Fruit fly (Drosophila melanogaster) whole organism, embryonic: Measurements from ENCODE around the gene Usp1.
A peak's percentile ranks its signal among the peaks of the same experiment; 100 is the strongest.

Experiments used
- Antp ChIP-seq: fragments of 200-800 bp; sonication (Bioruptor generic); optimal IDR thresholded peaks from 3 replicates; lab custom pipeline; 2016; ENCODE audit warnings: missing biosample characterization, missing genetic modification characterization
- B-H2 ChIP-seq: fragments of 200-800 bp; sonication (Bioruptor generic); optimal IDR thresholded peaks from 2 replicates; lab custom pipeline; 2018; ENCODE audit warnings: missing biosample characterization, mild to moderate bottlenecking, missing genetic modification characterization
- Bgb ChIP-seq: fragments of 200-800 bp; sonication (Bioruptor generic); IDR thresholded peaks from 2 replicates; pipeline ENCODE4 v1.3.6; 2022; ENCODE audit warnings: missing biosample characterization, missing genetic modification characterization; ENCODE audit not compliant: partially characterized antibody
- Bteb2 ChIP-seq: fragments of 200-800 bp; sonication (Bioruptor generic); optimal IDR thresholded peaks from 2 replicates; lab custom pipeline; 2016; ENCODE audit warnings: missing biosample characterization, missing genetic modification characterization
- CG10462 ChIP-seq: fragments of 200-800 bp; sonication (Bioruptor generic); optimal IDR thresholded peaks from 2 replicates; lab custom pipeline; 2016; ENCODE audit warnings: missing biosample characterization, missing genetic modification characterization
- CG10979 ChIP-seq: fragments of 200-800 bp; sonication (Bioruptor generic); optimal IDR thresholded peaks from 2 replicates; lab custom pipeline; 2018; ENCODE audit warnings: missing biosample characterization, mild to moderate bottlenecking, missing genetic modification characterization, moderate library complexity
- CG11504 ChIP-seq: fragments of 200-800 bp; sonication (Bioruptor generic); optimal IDR thresholded peaks from 3 replicates; lab custom pipeline; 2019; ENCODE audit warnings: missing biosample characterization, mild to moderate bottlenecking, missing genetic modification characterization, moderate library complexity
- CG11695 ChIP-seq: fragments of 200-800 bp; sonication (Bioruptor generic); IDR thresholded peaks from 3 replicates; pipeline ENCODE4 v1.3.6; 2022; ENCODE audit warnings: missing biosample characterization, missing genetic modification characterization
- CG12391 ChIP-seq: fragments of 200-800 bp; sonication (Bioruptor generic); optimal IDR thresholded peaks from 3 replicates; lab custom pipeline; 2018; ENCODE audit warnings: missing biosample characterization, mild to moderate bottlenecking, missing genetic modification characterization, moderate library complexity
- CG17568 ChIP-seq: fragments of 200-800 bp; sonication (Bioruptor generic); optimal IDR thresholded peaks from 2 replicates; lab custom pipeline; 2018; ENCODE audit warnings: missing biosample characterization, mild to moderate bottlenecking, missing genetic modification characterization, moderate library complexity
- CG3065 ChIP-seq: fragments of 200-800 bp; sonication (Bioruptor generic); optimal IDR thresholded peaks from 2 replicates; lab custom pipeline; 2016; ENCODE audit warnings: missing biosample characterization, missing genetic modification characterization
- CG33557 ChIP-seq: fragments of 200-800 bp; sonication (Bioruptor generic); optimal IDR thresholded peaks from 2 replicates; lab custom pipeline; 2019; ENCODE audit warnings: missing biosample characterization, mild to moderate bottlenecking, missing genetic modification characterization, moderate library complexity
- CG34422 ChIP-seq: fragments of 200-800 bp; sonication (Bioruptor generic); IDR thresholded peaks from 3 replicates; pipeline ENCODE4 v1.3.6; 2022; ENCODE audit warnings: missing biosample characterization, missing genetic modification characterization
- CG7271 ChIP-seq: fragments of 200-800 bp; sonication (Bioruptor generic); optimal IDR thresholded peaks from 2 replicates; lab custom pipeline; 2018; ENCODE audit warnings: missing biosample characterization, mild to moderate bottlenecking, missing genetic modification characterization, moderate library complexity
- CG7928 ChIP-seq: fragments of 200-800 bp; sonication (Bioruptor generic); optimal IDR thresholded peaks from 2 replicates; lab custom pipeline; 2017; ENCODE audit warnings: missing biosample characterization, mild to moderate bottlenecking, missing genetic modification characterization
- CTCF ChIP-seq: fragments of 200-800 bp; sonication (Bioruptor generic); optimal IDR thresholded peaks from 2 replicates; lab custom pipeline; 2017; ENCODE audit warnings: missing biosample characterization, mild to moderate bottlenecking, missing genetic modification characterization, moderate library complexity
- Deaf1 ChIP-seq: fragments of 200-800 bp; optimal IDR thresholded peaks from 3 replicates; lab custom pipeline; 2019; ENCODE audit warnings: missing biosample characterization, mild to moderate bottlenecking, missing genetic modification characterization, moderate library complexity
- Doc3 ChIP-seq: fragments of 200-800 bp; sonication (Bioruptor generic); IDR thresholded peaks from 3 replicates; pipeline ENCODE4 v1.3.6; 2022; ENCODE audit warnings: missing biosample characterization, missing genetic modification characterization; ENCODE audit not compliant: partially characterized antibody
- Drgx ChIP-seq: fragments of 200-800 bp; sonication (Bioruptor generic); IDR thresholded peaks from 2 replicates; pipeline ENCODE4 v1.3.6; 2022; ENCODE audit warnings: missing biosample characterization, missing genetic modification characterization
- Fer2 ChIP-seq: fragments of 200-800 bp; sonication (Bioruptor generic); optimal IDR thresholded peaks from 2 replicates; lab custom pipeline; 2018; ENCODE audit warnings: missing biosample characterization, mild to moderate bottlenecking, missing genetic modification characterization, moderate library complexity
- Fer3 ChIP-seq: fragments of 200-800 bp; sonication (Bioruptor generic); optimal IDR thresholded peaks from 2 replicates; lab custom pipeline; 2018; ENCODE audit warnings: missing biosample characterization, mild to moderate bottlenecking, missing genetic modification characterization, moderate library complexity
- HLHmδ ChIP-seq: fragments of 200-800 bp; sonication (Bioruptor generic); optimal IDR thresholded peaks from 2 replicates; lab custom pipeline; 2018; ENCODE audit warnings: missing biosample characterization, mild to moderate bottlenecking, missing genetic modification characterization, moderate library complexity
- HmgD ChIP-seq: fragments of 200-800 bp; sonication (Bioruptor generic); optimal IDR thresholded peaks from 3 replicates; lab custom pipeline; 2016; ENCODE audit warnings: missing biosample characterization, missing genetic modification characterization
- MTF-1 ChIP-seq: fragments of 200-800 bp; sonication (Bioruptor generic); optimal IDR thresholded peaks from 2 replicates; lab custom pipeline; 2018; ENCODE audit warnings: missing biosample characterization, mild to moderate bottlenecking, missing genetic modification characterization, borderline replicate concordance
- NC2α ChIP-seq: fragments of 200-800 bp; sonication (Bioruptor generic); optimal IDR thresholded peaks from 2 replicates; lab custom pipeline; 2016; ENCODE audit warnings: missing biosample characterization, missing genetic modification characterization
- NC2β ChIP-seq: fragments of 200-800 bp; sonication (Bioruptor generic); optimal IDR thresholded peaks from 2 replicates; lab custom pipeline; 2016; ENCODE audit warnings: missing biosample characterization, missing genetic modification characterization
- Pdp1 ChIP-seq, 2 experiments: fragments of 200-800 bp; sonication (Bioruptor generic); optimal IDR thresholded peaks; 3 replicates each; lab custom pipeline; 2016; ENCODE audit warnings: missing biosample characterization in 2 of 2, missing genetic modification characterization in 2 of 2, mild to moderate bottlenecking in 1 of 2, moderate library complexity in 1 of 2
- Rfx ChIP-seq: fragments of 200-800 bp; sonication (Bioruptor generic); IDR thresholded peaks from 2 replicates; pipeline ENCODE4 v1.3.6; 2022; ENCODE audit warnings: missing biosample characterization, missing genetic modification characterization
- Ssrp ChIP-seq: fragments of 200-800 bp; sonication (Bioruptor generic); optimal IDR thresholded peaks from 2 replicates; lab custom pipeline; 2018; ENCODE audit warnings: missing biosample characterization, mild to moderate bottlenecking, missing genetic modification characterization, moderate library complexity
- Stat92E ChIP-seq, 3 experiments: fragments of >200 bp in 2 of 3; fragments of 200-800 bp in 1 of 3; sonication (Bioruptor generic) in 1 of 3; optimal IDR thresholded peaks; 2 replicates each; lab custom pipeline; 2017 to 2019; ENCODE audit warnings: missing biosample characterization in 3 of 3, missing genetic modification characterization in 3 of 3, mild to moderate bottlenecking in 1 of 3, moderate library complexity in 1 of 3
- amos ChIP-seq: fragments of 200-800 bp; sonication (Bioruptor generic); IDR thresholded peaks from 2 replicates; pipeline ENCODE4 v1.3.6; 2022; ENCODE audit warnings: missing biosample characterization, missing genetic modification characterization; ENCODE audit not compliant: partially characterized antibody
- aop ChIP-seq: fragments of 200-800 bp; sonication (Bioruptor generic); IDR thresholded peaks from 2 replicates; pipeline ENCODE4 v1.3.6; 2022; ENCODE audit warnings: missing biosample characterization, missing genetic modification characterization
- ara ChIP-seq: fragments of 200-800 bp; sonication (Bioruptor generic); IDR thresholded peaks from 2 replicates; pipeline ENCODE4 v1.3.6; 2022; ENCODE audit warnings: missing biosample characterization, missing genetic modification characterization
- cg ChIP-seq: fragments of 200-800 bp; sonication (Bioruptor generic); optimal IDR thresholded peaks from 3 replicates; lab custom pipeline; 2019; ENCODE audit warnings: missing biosample characterization, mild to moderate bottlenecking, missing genetic modification characterization, moderate library complexity
- chinmo ChIP-seq: fragments of 200-800 bp; sonication (Bioruptor generic); IDR thresholded peaks from 4 replicates; pipeline ENCODE4 v1.3.6; 2022; ENCODE audit warnings: missing biosample characterization, missing genetic modification characterization; ENCODE audit not compliant: partially characterized antibody
- ci ChIP-seq: fragments of 200-800 bp; sonication (Bioruptor generic); IDR thresholded peaks from 3 replicates; pipeline ENCODE4 v1.3.6; 2022; ENCODE audit warnings: missing biosample characterization, missing genetic modification characterization
- dpn ChIP-seq, 2 experiments: fragments of 200-800 bp; sonication (Bioruptor generic); optimal IDR thresholded peaks; 3 replicates each; lab custom pipeline; 2016; ENCODE audit warnings: missing biosample characterization in 2 of 2, missing genetic modification characterization in 2 of 2
- nerfin-1 ChIP-seq: fragments of 200-800 bp; sonication (Bioruptor generic); optimal IDR thresholded peaks from 3 replicates; lab custom pipeline; 2019; ENCODE audit warnings: missing biosample characterization, mild to moderate bottlenecking, missing genetic modification characterization, moderate library complexity
- odd ChIP-seq: fragments of 200-800 bp; sonication (Bioruptor generic); optimal IDR thresholded peaks from 2 replicates; lab custom pipeline; 2017; ENCODE audit warnings: missing biosample characterization, mild to moderate bottlenecking, missing genetic modification characterization
- p53 ChIP-seq: fragments of 200-800 bp; sonication (Bioruptor generic); optimal IDR thresholded peaks from 2 replicates; lab custom pipeline; 2016; ENCODE audit warnings: missing biosample characterization, missing genetic modification characterization
- pros ChIP-seq: fragments of 200-800 bp; sonication (Bioruptor generic); optimal IDR thresholded peaks from 3 replicates; lab custom pipeline; 2019; ENCODE audit warnings: missing biosample characterization, mild to moderate bottlenecking, missing genetic modification characterization, moderate library complexity
- sens ChIP-seq: fragments of 200-800 bp; sonication (Bioruptor generic); peaks from one replicate; lab custom pipeline; 2016; ENCODE audit warnings: missing biosample characterization, missing genetic modification characterization
- sens-2 ChIP-seq: fragments of 200-800 bp; sonication (Bioruptor generic); IDR thresholded peaks from 2 replicates; pipeline ENCODE4 v1.3.6; 2022; ENCODE audit warnings: missing biosample characterization, missing genetic modification characterization
- sqz ChIP-seq: fragments of 200-800 bp; sonication (Bioruptor generic); optimal IDR thresholded peaks from 3 replicates; lab custom pipeline; 2018; ENCODE audit warnings: missing biosample characterization, mild to moderate bottlenecking, missing genetic modification characterization
- trem ChIP-seq: fragments of 200-800 bp; optimal IDR thresholded peaks from 3 replicates; lab custom pipeline; 2019; ENCODE audit warnings: missing biosample characterization, mild to moderate bottlenecking, missing genetic modification characterization, moderate library complexity
- twi ChIP-seq: fragments of 200-800 bp; optimal IDR thresholded peaks from 2 replicates; lab custom pipeline; 2019; ENCODE audit warnings: missing biosample characterization, mild to moderate bottlenecking, missing genetic modification characterization, moderate library complexity
- vvl ChIP-seq: fragments of 200-800 bp; sonication (Bioruptor generic); IDR thresholded peaks from 2 replicates; pipeline ENCODE4 v1.3.6; 2022; ENCODE audit warnings: missing biosample characterization, missing genetic modification characterization
- zen ChIP-seq: fragments of 200-800 bp; sonication (Bioruptor generic); optimal IDR thresholded peaks from 3 replicates; lab custom pipeline; 2018; ENCODE audit warnings: missing biosample characterization, mild to moderate bottlenecking, missing genetic modification characterization, moderate library complexity

The Usp1 gene

dm6 chr3R:29255166-29255962 is 26.4 kb downstream of the Usp1 start, which contains the start of gene stg (continued):
- TF ChIP-seq HLHmδ (GFP tag; lab: Kevin White, UChicago) (peak; percentile 87), amos (GFP tag; lab: Robert Waterston, UW) (0 out of 2 replicates have a peak, but pooled peaks have one; percentile 27), aop (GFP tag; lab: Robert Waterston, UW) (0 out of 2 replicates have a peak, but pooled peaks have one; percentile 15), HmgD (GFP tag; lab: Kevin White, UChicago) (peak; percentile 11), CTCF (GFP tag; lab: Kevin White, UChicago) (peak; percentile 32), cg (GFP tag; lab: Kevin White, UChicago) (peak; percentile 37), NC2α (peak; percentile 86), B-H2 (GFP tag; lab: Kevin White, UChicago) (no peak), vvl (GFP tag; lab: Robert Waterston, UW) (0 out of 2 replicates have a peak, but pooled peaks have one; percentile 25), trem (tag; lab: Kevin White, UChicago) (peak; percentile 22), ci (GFP tag; lab: Robert Waterston, UW) (peak; percentile 75; the same call in 2 of the 3 replicates), CG11504 (tag; lab: Kevin White, UChicago) (peak; percentile 9), CG7271 (tag; lab: Kevin White, UChicago) (peak; percentile 16), sqz (GFP tag; lab: Kevin White, UChicago) (peak; percentile 26), NC2β (GFP tag; lab: Kevin White, UChicago) (peak; percentile 78), CG10979 (peak; percentile 24), Fer2 (tag; lab: Kevin White, UChicago) (no peak), Pdp1 (GFP tag; optimal IDR thresholded peaks at IDR 0.05; lab: Kevin White, UChicago) (peak in 1 of 2 experiments; percentile 10), CG34422 (GFP tag; lab: Robert Waterston, UW) (no peak), Deaf1 (tag; lab: Kevin White, UChicago) (peak; percentile 95), dpn (GFP tag; optimal IDR thresholded peaks at IDR 0.05; lab: Kevin White, UChicago) (peak in 1 of 2 experiments; percentile 42), Bteb2 (no peak), Bgb (GFP tag; lab: Robert Waterston, UW) (peak; percentile 46; the same call in 1 of the 2 replicates), Antp (peak; percentile 1), zen (tag; lab: Kevin White, UChicago) (peak; percentile 50), ara (no peak; the same call in 1 of the 2 replicates), p53 (GFP tag; lab: Kevin White, UChicago) (no peak), Drgx (peak; percentile 26; the same call in 1 of the 2 replicates), odd (GFP tag; lab: Kevin White, UChicago) (peak; percentile 33), nerfin-1 (peak; percentile 11), CG3065 (GFP tag; lab: Kevin White, UChicago) (peak; percentile 13), sens-2 (peak; percentile 21; the same call in 1 of the 2 replicates), CG33557 (GFP tag; lab: Kevin White, UChicago) (peak; percentile 26), CG10462 (no peak), CG17568 (GFP tag; lab: Kevin White, UChicago) (peak; percentile 30), pros (GFP tag; lab: Kevin White, UChicago) (peak; percentile 85), CG11695 (no peak), CG7928 (GFP tag; lab: Kevin White, UChicago) (no peak), sens (GFP tag; lab: Kevin White, UChicago) (peak; percentile 80), twi (tag; lab: Kevin White, UChicago) (peak; percentile 62), Stat92E (GFP tag; optimal IDR thresholded peaks at IDR 0.05; lab: Kevin White, UChicago) (peak in 1 of 3 experiments; percentile 40), Fer3 (tag; lab: Kevin White, UChicago) (no peak), Ssrp (tag; lab: Kevin White, UChicago) (no peak), Doc3 (GFP tag; lab: Robert Waterston, UW) (no peak), CG12391 (peak; percentile 2), Rfx (GFP tag; lab: Robert Waterston, UW) (peak; percentile 6; the same call in 1 of the 2 replicates), chinmo (GFP tag; lab: Robert Waterston, UW) (peak; percentile 57; the same call in 1 of the 4 replicates), MTF-1 (peak; percentile 49)
